Worm (Caenorhabditis elegans): ENCODE data around the gene Y5H2A.1.

- no peak for TF ChIP-seq him-1 (tag; optimal IDR thresholded peaks at IDR 0.05)
- no peak for TF ChIP-seq dao-5 (tag; optimal IDR thresholded peaks at IDR 0.05)
These were observed 36.6 kb upstream of the Y5H2A.1 start for ce11 chrV:2308246-2308645.
